Worm (Caenorhabditis elegans) whole organism, midembryonic: ENCODE data around the gene irld-63.

Source experiments
- cog-1 ChIP-seq: sonication (generic microtip); optimal IDR thresholded peaks from 2 replicates; lab custom pipeline; 2016; ENCODE audit warnings: missing genetic modification characterization, missing compliant biosample characterization
- flt-1 ChIP-seq: fragments of 200-800 bp; sonication (Bioruptor generic); IDR thresholded peaks from 2 replicates; pipeline ENCODE4 v1.3.6; 2022; ENCODE audit warnings: missing genetic modification characterization, missing compliant biosample characterization
- ztf-23 ChIP-seq: fragments of 200-800 bp; sonication (Bioruptor generic); IDR thresholded peaks from 2 replicates; pipeline ENCODE4 v1.3.6; 2022; ENCODE audit warnings: missing genetic modification reagents, missing genetic modification characterization, missing compliant biosample characterization
- ztf-29 ChIP-seq: fragments of 200-800 bp; sonication (Bioruptor generic); IDR thresholded peaks from 2 replicates; pipeline ENCODE4 v1.3.6; 2022; ENCODE audit warnings: missing genetic modification reagents, missing genetic modification characterization, missing compliant biosample characterization

DNA sequence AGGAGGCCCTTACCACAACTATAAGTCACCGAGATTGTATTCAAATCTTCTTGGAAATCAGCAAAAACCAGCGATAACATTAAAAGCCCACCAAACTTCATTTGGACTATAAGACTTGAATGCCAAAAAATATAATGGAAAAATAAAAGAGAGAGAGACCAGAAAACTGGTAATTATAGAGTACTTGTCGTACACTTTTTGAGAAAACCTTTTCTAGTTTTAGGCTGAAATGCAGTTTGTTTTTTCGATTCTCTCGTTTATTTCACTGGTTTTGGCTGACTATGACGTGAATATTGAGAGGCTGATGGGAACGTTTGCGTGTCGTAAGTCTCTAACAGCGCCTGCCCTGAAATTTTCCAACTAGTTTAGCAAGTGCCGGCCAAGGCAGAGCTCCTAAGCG is at the start of gene irld-63, which contains the start of gene irld-64:
- TF ChIP-seq ztf-29 (GFP tag; lab: Robert Waterston, UW) (no peak), cog-1 (tag; lab: Kevin White, UChicago) (no peak), flt-1 (GFP tag; lab: Robert Waterston, UW) (no peak), ztf-23 (no peak)
